Worm (Caenorhabditis elegans): Measurements from ENCODE around the gene mdt-9.

The mdt-9 gene

DNA sequence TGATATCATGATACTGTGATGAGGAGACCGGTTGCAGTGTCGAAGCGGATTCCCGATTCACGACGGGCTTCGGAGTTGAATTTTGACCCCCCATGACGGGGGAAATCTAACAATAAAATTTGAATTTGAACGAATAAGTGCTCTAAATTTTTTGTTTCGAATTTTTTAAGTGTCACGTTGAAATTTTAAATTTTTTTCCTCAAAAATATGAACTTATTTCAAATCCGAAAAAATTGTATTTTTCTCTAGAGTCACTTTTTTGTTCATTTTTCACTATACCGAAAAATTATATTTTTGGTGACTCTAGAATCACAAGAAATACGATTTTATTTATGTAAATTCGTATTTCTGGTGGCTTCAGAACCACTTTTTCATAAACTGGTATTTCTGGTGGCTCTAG lies 27.7 kb upstream of the mdt-9 start, which contains the start of gene W02A2.8:
Gene W02A2.8 (minus strand): TSS at position 101 of the 400 bp plus-strand sequence.
- TF ChIP-seq ceh-13 (GFP tag; optimal IDR thresholded peaks at IDR 0.05) (no peak), tra-4 (tag; optimal IDR thresholded peaks at IDR 0.05) (no peak), B0310.2 (tag; optimal IDR thresholded peaks at IDR 0.05) (no peak), pes-1 (GFP tag; IDR thresholded peaks at IDR 0.05) (no peak), ama-1 (optimal IDR thresholded peaks at IDR 0.05) (no peak), flt-1 (GFP tag; IDR thresholded peaks at IDR 0.05) (no peak), hmbx-1 (tag; optimal IDR thresholded peaks at IDR 0.05) (no peak), ets-7 (tag; optimal IDR thresholded peaks at IDR 0.05) (no peak), F13C5.2 (tag; optimal IDR thresholded peaks at IDR 0.05) (no peak), sea-1 (GFP tag; conservative IDR thresholded peaks at IDR 0.05) (no peak), hmg-4 (GFP tag; optimal IDR thresholded peaks at IDR 0.05) (no peak), tbx-11 (GFP tag; IDR thresholded peaks at IDR 0.05) (no peak), scrt-1 (GFP tag; IDR thresholded peaks at IDR 0.05) (no peak), ceh-36 (tag; optimal IDR thresholded peaks at IDR 0.05) (no peak), tbx-37 (GFP tag; conservative IDR thresholded peaks at IDR 0.05) (no peak), aly-1 (tag; optimal IDR thresholded peaks at IDR 0.05) (no peak), hnd-1 (tag; optimal IDR thresholded peaks at IDR 0.05) (no peak)

ce11 chrIV:13360144-13360543 lies 26.0 kb upstream of the mdt-9 start, which contains the start of gene Y62E10A.3:
Gene Y62E10A.3, minus strand, starts transcription at chrIV:13360244.
- TF ChIP-seq ceh-13 (GFP tag; optimal IDR thresholded peaks at IDR 0.05) (no peak), hmg-4 (GFP tag; optimal IDR thresholded peaks at IDR 0.05) (no peak), tbx-37 (GFP tag; conservative IDR thresholded peaks at IDR 0.05) (no peak), aly-1 (tag; optimal IDR thresholded peaks at IDR 0.05) (no peak), hnd-1 (tag; optimal IDR thresholded peaks at IDR 0.05) (no peak), B0310.2 (tag; optimal IDR thresholded peaks at IDR 0.05) (no peak), ceh-36 (tag; optimal IDR thresholded peaks at IDR 0.05) (no peak), pes-1 (GFP tag; IDR thresholded peaks at IDR 0.05) (no peak), flt-1 (GFP tag; IDR thresholded peaks at IDR 0.05) (no peak)

- no peak for TF ChIP-seq aly-1 (tag; optimal IDR thresholded peaks at IDR 0.05)
- no peak for TF ChIP-seq flt-1 (GFP tag; IDR thresholded peaks at IDR 0.05)
- TF ChIP-seq ceh-13 (GFP tag; optimal IDR thresholded peaks at IDR 0.05) = no peak
- TF ChIP-seq scrt-1 (GFP tag; IDR thresholded peaks at IDR 0.05) = no peak
- no peak for TF ChIP-seq hmbx-1 (tag; optimal IDR thresholded peaks at IDR 0.05)
- TF ChIP-seq hmg-4 (GFP tag; optimal IDR thresholded peaks at IDR 0.05) = no peak
- TF ChIP-seq pes-1 (GFP tag; IDR thresholded peaks at IDR 0.05) = no peak
- no peak for TF ChIP-seq ets-7 (tag; optimal IDR thresholded peaks at IDR 0.05)
- no peak for TF ChIP-seq hnd-1 (tag; optimal IDR thresholded peaks at IDR 0.05)
- no peak for TF ChIP-seq tbx-37 (GFP tag; conservative IDR thresholded peaks at IDR 0.05)
- TF ChIP-seq B0310.2 (tag; optimal IDR thresholded peaks at IDR 0.05) = no peak
- TF ChIP-seq ama-1 (optimal IDR thresholded peaks at IDR 0.05) = no peak
- TF ChIP-seq ceh-36 (tag; optimal IDR thresholded peaks at IDR 0.05) = no peak
Measured at ce11 chrIV:13364869-13365268, 21.3 kb upstream of the mdt-9 start, which contains the start of gene srsx-25. Gene srsx-25, plus strand, starts transcription at chrIV:13365169.

DNA sequence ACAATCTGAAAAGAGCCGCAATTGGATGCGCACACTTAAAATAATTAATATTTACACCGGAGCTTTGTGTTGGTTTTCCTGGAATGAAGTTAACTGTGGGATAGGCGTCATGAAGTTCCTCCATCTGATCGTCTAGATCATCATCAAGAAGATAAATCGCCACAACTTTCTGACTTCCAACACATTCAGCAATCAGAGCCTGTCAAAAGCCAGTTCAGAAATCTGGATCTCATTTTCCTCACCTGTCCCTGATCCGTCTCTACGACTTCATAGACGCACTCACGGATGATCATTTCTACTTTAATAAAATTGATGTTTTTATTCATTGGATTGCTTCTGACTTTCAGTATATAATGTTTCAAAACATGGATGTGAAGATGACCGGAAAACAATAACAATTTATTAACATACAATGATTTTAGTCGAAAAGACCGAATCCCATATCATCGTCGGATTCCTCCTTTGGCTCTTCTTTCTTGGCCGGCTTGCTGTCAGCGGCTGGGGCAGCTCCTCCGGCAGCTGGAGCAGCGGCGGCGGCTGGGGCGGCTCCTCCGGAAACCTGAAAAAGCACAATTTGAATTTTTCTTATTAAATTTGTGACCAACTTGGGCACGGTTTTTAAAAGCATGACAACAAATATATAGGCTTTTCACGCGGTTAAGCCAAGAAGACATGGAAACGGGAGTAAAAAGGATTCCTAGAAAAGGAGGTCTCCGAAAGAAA lies 16.9 kb upstream of the mdt-9 start, which contains the start of gene agt-1:
Gene agt-1 (minus strand): TSS at position 293 of the 723 bp plus-strand sequence.
- TF ChIP-seq tbx-37 (GFP tag; conservative IDR thresholded peaks at IDR 0.05) = no peak
- TF ChIP-seq ceh-36 (tag; optimal IDR thresholded peaks at IDR 0.05) = no peak
- no peak for TF ChIP-seq hmg-4 (GFP tag; optimal IDR thresholded peaks at IDR 0.05)
- no peak for TF ChIP-seq hmbx-1 (tag; optimal IDR thresholded peaks at IDR 0.05)
- TF ChIP-seq aly-1 (tag; optimal IDR thresholded peaks at IDR 0.05) = no peak
- no peak for TF ChIP-seq ama-1 (optimal IDR thresholded peaks at IDR 0.05)
- no peak for TF ChIP-seq pes-1 (GFP tag; IDR thresholded peaks at IDR 0.05)
- TF ChIP-seq ets-7 (tag; optimal IDR thresholded peaks at IDR 0.05) = no peak
- no peak for TF ChIP-seq hnd-1 (tag; optimal IDR thresholded peaks at IDR 0.05)
- TF ChIP-seq tra-4 (tag; optimal IDR thresholded peaks at IDR 0.05) = no peak
- no peak for TF ChIP-seq tbx-11 (GFP tag; IDR thresholded peaks at IDR 0.05)
- TF ChIP-seq sea-1 (GFP tag; conservative IDR thresholded peaks at IDR 0.05) = no peak

DNA sequence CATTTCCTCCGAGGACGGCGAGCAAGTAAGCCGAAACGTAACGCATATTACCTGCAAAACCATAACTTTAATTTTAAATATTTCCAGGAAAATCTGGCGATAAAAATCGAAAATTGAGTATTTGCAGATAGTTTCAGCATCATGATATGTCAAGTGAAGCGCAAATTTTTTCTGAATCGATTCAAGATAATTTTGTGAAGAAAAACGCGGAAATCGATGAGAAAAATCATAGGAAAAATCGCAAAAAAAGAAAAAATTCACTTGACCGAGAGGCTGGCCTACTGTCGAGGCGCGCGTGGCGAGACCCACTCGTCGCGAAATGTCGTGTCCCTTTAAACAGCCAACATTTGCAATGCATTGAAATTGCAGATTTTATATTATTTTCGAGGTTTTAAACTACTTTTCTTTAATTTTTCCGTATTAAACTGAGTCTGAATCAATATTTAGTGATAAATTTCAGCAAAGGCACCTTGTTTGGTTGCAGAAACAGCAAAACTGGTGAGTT lies 15.9 kb upstream of the mdt-9 start, which contains the start of the genes rla-2, popl-7 and Y62E10A.24:
Gene rla-2 (minus strand): TSS at position 51 of the 505 bp plus-strand sequence.
Gene popl-7 (plus strand): TSS at position 455 of the 505 bp plus-strand sequence.
Gene Y62E10A.24 (plus strand): TSS at position 476 of the 505 bp plus-strand sequence.
- TF ChIP-seq tbx-11 (GFP tag; IDR thresholded peaks at IDR 0.05) (no peak), flt-1 (GFP tag; IDR thresholded peaks at IDR 0.05) (no peak), hmg-4 (GFP tag; optimal IDR thresholded peaks at IDR 0.05) (no peak), hnd-1 (tag; optimal IDR thresholded peaks at IDR 0.05) (no peak), ama-1 (optimal IDR thresholded peaks at IDR 0.05) (no peak), ets-7 (tag; optimal IDR thresholded peaks at IDR 0.05) (no peak), hmbx-1 (tag; optimal IDR thresholded peaks at IDR 0.05) (no peak), ceh-13 (GFP tag; optimal IDR thresholded peaks at IDR 0.05) (no peak)

ce11 chrIV:13371699-13372098 lies 14.5 kb upstream of the mdt-9 start, which contains the start of gene Y62E10A.6:
Gene Y62E10A.6, plus strand, starts transcription at chrIV:13371999.
- TF ChIP-seq aly-1 (tag; optimal IDR thresholded peaks at IDR 0.05) (no peak), scrt-1 (GFP tag; IDR thresholded peaks at IDR 0.05) (no peak), ceh-36 (tag; optimal IDR thresholded peaks at IDR 0.05) (no peak), tra-4 (tag; optimal IDR thresholded peaks at IDR 0.05) (no peak), hmg-4 (GFP tag; optimal IDR thresholded peaks at IDR 0.05) (no peak), ceh-13 (GFP tag; optimal IDR thresholded peaks at IDR 0.05) (no peak), hmbx-1 (tag; optimal IDR thresholded peaks at IDR 0.05) (no peak), hnd-1 (tag; optimal IDR thresholded peaks at IDR 0.05) (no peak), tbx-11 (GFP tag; IDR thresholded peaks at IDR 0.05) (no peak), ama-1 (optimal IDR thresholded peaks at IDR 0.05) (no peak), B0310.2 (tag; optimal IDR thresholded peaks at IDR 0.05) (no peak), pes-1 (GFP tag; IDR thresholded peaks at IDR 0.05) (no peak), F13C5.2 (tag; optimal IDR thresholded peaks at IDR 0.05) (no peak), tbx-37 (GFP tag; conservative IDR thresholded peaks at IDR 0.05) (no peak), sea-1 (GFP tag; conservative IDR thresholded peaks at IDR 0.05) (no peak), ets-7 (tag; optimal IDR thresholded peaks at IDR 0.05) (no peak)
